Worm (Caenorhabditis elegans): ENCODE data around the gene fezf-1.

Gene fezf-1

ce11 chrIV:13450740-13451139, 15.2 kb upstream of the fezf-1 start:
- TF ChIP-seq snu-23 (GFP tag; optimal IDR thresholded peaks at IDR 0.05) (no peak), efl-1 (optimal IDR thresholded peaks at IDR 0.05) (peak in 1 of 2 experiments; percentile 77), efl-1 (GFP tag; optimal IDR thresholded peaks at IDR 0.05 in 1 of 2) (peak in 1 of 2 experiments; percentile 46)

- no peak for TF ChIP-seq zag-1 (tag; optimal IDR thresholded peaks at IDR 0.05)
- TF ChIP-seq pag-3 (tag; optimal IDR thresholded peaks at IDR 0.05; ENCODE audit: borderline replicate concordance, insufficient read depth), result no peak
- peak in 1 of 3 experiments; percentile 23 for TF ChIP-seq ceh-82 (tag; optimal IDR thresholded peaks at IDR 0.05)
- no peak for TF ChIP-seq nhr-77 (tag; optimal IDR thresholded peaks at IDR 0.05)
- TF ChIP-seq aha-1 (tag; optimal IDR thresholded peaks at IDR 0.05), result no peak
- TF ChIP-seq lsy-2 (tag; optimal IDR thresholded peaks at IDR 0.05), result peak in 1 of 2 experiments; percentile 42
- peak; percentile 52 for TF ChIP-seq mep-1 (tag; optimal IDR thresholded peaks at IDR 0.05)
- peak; percentile 14 to 36 for TF ChIP-seq lin-35 (GFP tag; optimal IDR thresholded peaks at IDR 0.05)
- no peak for TF ChIP-seq lin-13 (GFP tag; optimal IDR thresholded peaks at IDR 0.05)
- no peak for TF ChIP-seq ztf-4 (tag; optimal IDR thresholded peaks at IDR 0.05)
- no peak for TF ChIP-seq alr-1 (tag; optimal IDR thresholded peaks at IDR 0.05; ENCODE audit: borderline replicate concordance)
- no peak for TF ChIP-seq egl-13 (tag; optimal IDR thresholded peaks at IDR 0.05)
- no peak for TF ChIP-seq mef-2 (tag; optimal IDR thresholded peaks at IDR 0.05)
- TF ChIP-seq blmp-1 (tag; optimal IDR thresholded peaks at IDR 0.05), result peak; percentile 28
- TF ChIP-seq ama-1 (optimal IDR thresholded peaks at IDR 0.05), result no peak
- no peak for TF ChIP-seq nhr-28 (tag; optimal IDR thresholded peaks at IDR 0.05)
- TF ChIP-seq ceh-88 (GFP tag; IDR thresholded peaks at IDR 0.05), result no peak
- TF ChIP-seq lin-14 (GFP tag; optimal IDR thresholded peaks at IDR 0.05), result no peak
- peak; percentile 25 to 27 for TF ChIP-seq efl-1 (optimal IDR thresholded peaks at IDR 0.05)
- peak in 1 of 2 experiments; percentile 35 for TF ChIP-seq efl-1 (GFP tag; optimal IDR thresholded peaks at IDR 0.05 in 1 of 2)
- TF ChIP-seq fkh-4 (tag; optimal IDR thresholded peaks at IDR 0.05; ENCODE audit: borderline replicate concordance), result no peak
- peak; percentile 60 for TF ChIP-seq dsc-1 (tag; optimal IDR thresholded peaks at IDR 0.05)
- peak in 2 of 3 experiments; percentile 2 to 55 for TF ChIP-seq dpl-1 (GFP tag; optimal IDR thresholded peaks at IDR 0.05)
- peak; percentile 5 for TF ChIP-seq xbp-1 (tag; optimal IDR thresholded peaks at IDR 0.05)
- TF ChIP-seq swsn-7 (tag; optimal IDR thresholded peaks at IDR 0.05), result no peak
- TF ChIP-seq ces-1 (GFP tag; optimal IDR thresholded peaks at IDR 0.05), result no peak
- peak; percentile 2 for TF ChIP-seq snu-23 (GFP tag; optimal IDR thresholded peaks at IDR 0.05)
- no peak for TF ChIP-seq mab-9 (GFP tag; IDR thresholded peaks at IDR 0.05)
- TF ChIP-seq unc-30 (tag; optimal IDR thresholded peaks at IDR 0.05), result no peak
- TF ChIP-seq isw-1 (GFP tag; IDR thresholded peaks at IDR 0.05), result no peak
- TF ChIP-seq unc-130 (tag; optimal IDR thresholded peaks at IDR 0.05), result peak; percentile 4
- TF ChIP-seq hlh-4 (tag; optimal IDR thresholded peaks at IDR 0.05), result no peak
- no peak for TF ChIP-seq mdl-1 (tag; optimal IDR thresholded peaks at IDR 0.05)
- no peak for TF ChIP-seq egl-27 (tag; optimal IDR thresholded peaks at IDR 0.05)
- TF ChIP-seq nhr-12 (tag; optimal IDR thresholded peaks at IDR 0.05), result no peak
- TF ChIP-seq ceh-90 (tag; optimal IDR thresholded peaks at IDR 0.05), result no peak
- peak; percentile 35 for TF ChIP-seq lin-15B (tag; optimal IDR thresholded peaks at IDR 0.05)
- no peak for TF ChIP-seq C04F5.9 (tag; optimal IDR thresholded peaks at IDR 0.05)
- TF ChIP-seq nhr-47 (tag; optimal IDR thresholded peaks at IDR 0.05), result peak; percentile 1
- no peak for TF ChIP-seq nhr-90 (tag; optimal IDR thresholded peaks at IDR 0.05; ENCODE audit: poor library complexity)
- TF ChIP-seq lin-39 (tag; optimal IDR thresholded peaks at IDR 0.05), result no peak
- TF ChIP-seq jun-1 (tag; optimal IDR thresholded peaks at IDR 0.05), result no peak
- TF ChIP-seq skn-1 (tag; optimal IDR thresholded peaks at IDR 0.05), result no peak
- peak; percentile 26 for TF ChIP-seq F16B12.6 (tag; optimal IDR thresholded peaks at IDR 0.05)
- TF ChIP-seq grh-1 (GFP tag; IDR thresholded peaks at IDR 0.05), result no peak
- TF ChIP-seq fkh-10 (GFP tag; optimal IDR thresholded peaks at IDR 0.05), result no peak
- no peak for TF ChIP-seq nhr-85 (tag)
- no peak for TF ChIP-seq nhr-237 (tag; optimal IDR thresholded peaks at IDR 0.05)
- no peak for TF ChIP-seq elt-2 (tag; optimal IDR thresholded peaks at IDR 0.05)
Observed at ce11 chrIV:13453509-13453908, 12.4 kb upstream of the fezf-1 start.

Data from whole organism, L1 larva.